Fruit fly (Drosophila melanogaster) whole organism, embryonic: Measurements from ENCODE around the gene CG42445.

ENCODE experiments used
- Atf6 ChIP-seq: fragments of 200-800 bp; sonication (Bioruptor generic); IDR thresholded peaks from 2 replicates; pipeline ENCODE4 v1.3.6; 2022; ENCODE audit warnings: missing biosample characterization, missing genetic modification characterization
- CG10321 ChIP-seq: fragments of 200-800 bp; sonication (Bioruptor generic); IDR thresholded peaks from 2 replicates; pipeline ENCODE4 v1.3.6; 2022; ENCODE audit warnings: missing biosample characterization, missing genetic modification characterization
- CG10979 ChIP-seq: fragments of 200-800 bp; sonication (Bioruptor generic); optimal IDR thresholded peaks from 2 replicates; lab custom pipeline; 2018; ENCODE audit warnings: missing biosample characterization, mild to moderate bottlenecking, missing genetic modification characterization, moderate library complexity
- CG11456 ChIP-seq: fragments of 200-800 bp; sonication (Bioruptor generic); IDR thresholded peaks from 3 replicates; pipeline ENCODE4 v1.3.6; 2022; ENCODE audit warnings: missing biosample characterization, missing genetic modification characterization
- CG11560 ChIP-seq: fragments of 200-800 bp; sonication (Bioruptor generic); IDR thresholded peaks from 3 replicates; pipeline ENCODE4 v1.3.6; 2022; ENCODE audit warnings: missing biosample characterization, missing genetic modification characterization
- CG13287 ChIP-seq: fragments of 200-800 bp; sonication (Bioruptor generic); IDR thresholded peaks from 2 replicates; pipeline ENCODE4 v1.3.6; 2022; ENCODE audit warnings: missing biosample characterization, missing genetic modification characterization; ENCODE audit not compliant: partially characterized antibody
- CG13624 ChIP-seq: fragments of 200-800 bp; sonication (Bioruptor generic); optimal IDR thresholded peaks from 2 replicates; lab custom pipeline; 2016; ENCODE audit warnings: missing biosample characterization, missing genetic modification characterization
- CG13894 ChIP-seq: fragments of 200-800 bp; sonication (Bioruptor generic); optimal IDR thresholded peaks from 3 replicates; lab custom pipeline; 2018; ENCODE audit warnings: missing biosample characterization, mild to moderate bottlenecking, missing genetic modification characterization, moderate library complexity
- CG14441 ChIP-seq: fragments of 200-800 bp; sonication (Bioruptor generic); IDR thresholded peaks from 2 replicates; pipeline ENCODE4 v1.3.6; 2022; ENCODE audit warnings: missing biosample characterization, missing genetic modification characterization
- CG1529 ChIP-seq: fragments of 200-800 bp; sonication (Bioruptor generic); optimal IDR thresholded peaks from 3 replicates; lab custom pipeline; 2018; ENCODE audit warnings: missing biosample characterization, missing genetic modification characterization
- CG17385 ChIP-seq: fragments of 200-800 bp; sonication (Bioruptor generic); optimal IDR thresholded peaks from 3 replicates; lab custom pipeline; 2018; ENCODE audit warnings: missing biosample characterization, mild to moderate bottlenecking, missing genetic modification characterization
- CG18011 ChIP-seq: fragments of 200-800 bp; sonication (Bioruptor generic); optimal IDR thresholded peaks from 2 replicates; lab custom pipeline; 2017; ENCODE audit warnings: missing biosample characterization, missing genetic modification characterization, mild to moderate bottlenecking, moderate library complexity, missing genotype
- CG2199 ChIP-seq: fragments of 200-800 bp; sonication (Bioruptor generic); IDR thresholded peaks from 3 replicates; pipeline ENCODE4 v1.3.6; 2022; ENCODE audit warnings: missing biosample characterization, missing genetic modification characterization
- CG31365 ChIP-seq: fragments of 200-800 bp; sonication (Bioruptor generic); optimal IDR thresholded peaks from 2 replicates; lab custom pipeline; 2018; ENCODE audit warnings: missing biosample characterization, mild to moderate bottlenecking, missing genetic modification characterization
- CG34224 ChIP-seq: fragments of 200-800 bp; sonication (Bioruptor generic); IDR thresholded peaks from 3 replicates; pipeline ENCODE4 v1.3.6; 2022; ENCODE audit warnings: missing biosample characterization, missing genetic modification characterization; ENCODE audit not compliant: partially characterized antibody
- CG3838 ChIP-seq: fragments of 200-800 bp; sonication (Bioruptor generic); optimal IDR thresholded peaks from 3 replicates; lab custom pipeline; 2016; ENCODE audit warnings: missing biosample characterization, missing genetic modification characterization
- CG3995 ChIP-seq: fragments of 200-800 bp; sonication (Bioruptor generic); optimal IDR thresholded peaks from 3 replicates; lab custom pipeline; 2016; ENCODE audit warnings: missing biosample characterization, missing genetic modification characterization
- CG6272 ChIP-seq: fragments of 200-800 bp; sonication (Bioruptor generic); IDR thresholded peaks from 2 replicates; pipeline ENCODE4 v1.3.6; 2022; ENCODE audit warnings: missing biosample characterization, missing genetic modification characterization
- CG6689 ChIP-seq: fragments of 200-800 bp; sonication (Bioruptor generic); IDR thresholded peaks from 2 replicates; pipeline ENCODE4 v1.3.6; 2022; ENCODE audit warnings: missing biosample characterization, missing genetic modification characterization
- CG8388 ChIP-seq: fragments of 200-800 bp; sonication (Bioruptor generic); optimal IDR thresholded peaks from 2 replicates; lab custom pipeline; 2019; ENCODE audit warnings: missing biosample characterization, mild to moderate bottlenecking, missing genetic modification characterization, moderate library complexity
- CG8765 ChIP-seq: fragments of 200-800 bp; sonication (Bioruptor generic); IDR thresholded peaks from 2 replicates; pipeline ENCODE4 v1.3.6; 2022; ENCODE audit warnings: missing biosample characterization, missing genetic modification characterization
- CrebB ChIP-seq: fragments of 200-800 bp; sonication (Bioruptor generic); optimal IDR thresholded peaks from 3 replicates; lab custom pipeline; 2018; ENCODE audit warnings: missing biosample characterization, mild to moderate bottlenecking, missing genetic modification characterization
- D19A ChIP-seq: fragments of 200-800 bp; optimal IDR thresholded peaks from 3 replicates; lab custom pipeline; 2019; ENCODE audit warnings: missing biosample characterization, mild to moderate bottlenecking, missing genetic modification characterization, moderate library complexity
- Fer1 ChIP-seq: fragments of 200-800 bp; sonication (Bioruptor generic); optimal IDR thresholded peaks from 2 replicates; lab custom pipeline; 2017; ENCODE audit warnings: missing biosample characterization, mild to moderate bottlenecking, missing genetic modification characterization
- Fer3 ChIP-seq: fragments of 200-800 bp; sonication (Bioruptor generic); optimal IDR thresholded peaks from 2 replicates; lab custom pipeline; 2018; ENCODE audit warnings: missing biosample characterization, mild to moderate bottlenecking, missing genetic modification characterization, moderate library complexity
- Hsf ChIP-seq: fragments of 200-800 bp; sonication (Bioruptor generic); optimal IDR thresholded peaks from 3 replicates; lab custom pipeline; 2016; ENCODE audit warnings: missing biosample characterization, missing genetic modification characterization
- MBD-R2 ChIP-seq: fragments of 200-800 bp; sonication (Bioruptor generic); IDR thresholded peaks from 2 replicates; pipeline ENCODE4 v1.3.6; 2022; ENCODE audit warnings: missing biosample characterization, missing genetic modification characterization
- Myb ChIP-seq: fragments of 200-800 bp; sonication (Bioruptor generic); optimal IDR thresholded peaks from 2 replicates; lab custom pipeline; 2016; ENCODE audit warnings: missing biosample characterization, missing genetic modification characterization
- Nf-YA ChIP-seq: fragments of 200-800 bp; sonication (Bioruptor generic); IDR thresholded peaks from 2 replicates; pipeline ENCODE4 v1.3.6; 2022; ENCODE audit warnings: missing biosample characterization, missing genetic modification characterization
- Nf-YC ChIP-seq: fragments of 200-800 bp; optimal IDR thresholded peaks from 3 replicates; lab custom pipeline; 2019; ENCODE audit warnings: missing biosample characterization, mild to moderate bottlenecking, missing genetic modification characterization, moderate library complexity
- Opbp ChIP-seq: fragments of 200-800 bp; sonication (Bioruptor generic); IDR thresholded peaks from 3 replicates; pipeline ENCODE4 v1.3.6; 2022; ENCODE audit warnings: missing biosample characterization, missing genetic modification characterization; ENCODE audit not compliant: partially characterized antibody
- Ravus ChIP-seq: fragments of 200-800 bp; sonication (Bioruptor generic); IDR thresholded peaks from 2 replicates; pipeline ENCODE4 v1.3.6; 2022; ENCODE audit warnings: missing biosample characterization, missing genetic modification characterization
- ase ChIP-seq: fragments of 200-800 bp; sonication (Bioruptor generic); IDR thresholded peaks from 3 replicates; pipeline ENCODE4 v1.3.6; 2022; ENCODE audit warnings: missing biosample characterization, missing genetic modification characterization
- bowl ChIP-seq: fragments of 200-800 bp; sonication (Bioruptor generic); IDR thresholded peaks from 2 replicates; pipeline ENCODE4 v1.3.6; 2022; ENCODE audit warnings: missing biosample characterization, missing genetic modification characterization
- bsh ChIP-seq, 2 experiments: fragments of 200-800 bp; sonication (Bioruptor generic); optimal IDR thresholded peaks; 2 replicates each; lab custom pipeline; 2017 to 2018; ENCODE audit warnings: mild to moderate bottlenecking in 2 of 2, missing biosample characterization in 2 of 2, missing genetic modification characterization in 2 of 2, moderate library complexity in 1 of 2
- corto ChIP-seq: fragments of 200-800 bp; sonication (Bioruptor generic); optimal IDR thresholded peaks from 2 replicates; lab custom pipeline; 2016; ENCODE audit warnings: missing biosample characterization, mild to moderate bottlenecking, missing genetic modification characterization, moderate library complexity
- crp ChIP-seq, 2 experiments: fragments of 200-800 bp; sonication (Bioruptor generic); optimal IDR thresholded peaks; 2 replicates in 1 of 2; 3 replicates in 1 of 2; lab custom pipeline; 2017; ENCODE audit warnings: missing biosample characterization in 2 of 2, missing genetic modification characterization in 2 of 2, mild to moderate bottlenecking in 1 of 2, moderate library complexity in 1 of 2
- fd64A ChIP-seq: fragments of 200-800 bp; sonication (Bioruptor generic); optimal IDR thresholded peaks from 3 replicates; lab custom pipeline; 2018; ENCODE audit warnings: missing biosample characterization, mild to moderate bottlenecking, missing genetic modification characterization
- fd96Cb ChIP-seq: fragments of 200-800 bp; sonication (Bioruptor generic); optimal IDR thresholded peaks from 2 replicates; lab custom pipeline; 2018; ENCODE audit warnings: missing biosample characterization, mild to moderate bottlenecking, missing genetic modification characterization, moderate library complexity
- jing ChIP-seq: fragments of 200-800 bp; sonication (Bioruptor generic); optimal IDR thresholded peaks from 2 replicates; lab custom pipeline; 2018; ENCODE audit warnings: missing biosample characterization, mild to moderate bottlenecking, missing genetic modification characterization
- lbe ChIP-seq: fragments of 200-800 bp; sonication (Bioruptor generic); optimal IDR thresholded peaks from 2 replicates; lab custom pipeline; 2016; ENCODE audit warnings: missing biosample characterization, mild to moderate bottlenecking, missing genetic modification characterization
- lilli ChIP-seq: fragments of 200-800 bp; sonication (Bioruptor generic); optimal IDR thresholded peaks from 3 replicates; lab custom pipeline; 2016; ENCODE audit warnings: missing biosample characterization, missing genetic modification characterization
- pzg ChIP-seq: fragments of 200-800 bp; sonication (Bioruptor generic); optimal IDR thresholded peaks from 3 replicates; lab custom pipeline; 2018; ENCODE audit warnings: missing biosample characterization, mild to moderate bottlenecking, missing genetic modification characterization, moderate library complexity
- so ChIP-seq: fragments of 200-800 bp; sonication (Bioruptor generic); IDR thresholded peaks from 3 replicates; pipeline ENCODE4 v1.3.6; 2022; ENCODE audit warnings: missing biosample characterization, missing genetic modification characterization
- trem ChIP-seq: fragments of 200-800 bp; optimal IDR thresholded peaks from 3 replicates; lab custom pipeline; 2019; ENCODE audit warnings: missing biosample characterization, mild to moderate bottlenecking, missing genetic modification characterization, moderate library complexity
- ttk ChIP-seq: fragments of 200-800 bp; sonication (Bioruptor generic); IDR thresholded peaks from 2 replicates; pipeline ENCODE4 v2.1.2; 2022; ENCODE audit warnings: missing biosample characterization, missing genetic modification characterization
- zen2 ChIP-seq: fragments of 200-800 bp; sonication (Bioruptor generic); IDR thresholded peaks from 3 replicates; pipeline ENCODE4 v1.3.6; 2022; ENCODE audit warnings: missing biosample characterization, missing genetic modification characterization; ENCODE audit not compliant: partially characterized antibody

Gene CG42445

dm6 chr3L:8158715-8159380 lies at the start of gene CG42445:
Gene CG42445 (minus strand): TSS chr3L:8158900.
- TF ChIP-seq Nf-YC (peak; percentile 20), lbe (peak; percentile 53), Atf6 (GFP tag; lab: Robert Waterston, UW) (no peak), CG18011 (GFP tag; lab: Kevin White, UChicago) (peak; percentile 96), Nf-YA (GFP tag; lab: Robert Waterston, UW) (no peak), CG13287 (GFP tag; lab: Robert Waterston, UW) (0 out of 2 replicates have a peak, but pooled peaks have one; percentile 14), CG8388 (no peak), CG10321 (GFP tag; lab: Robert Waterston, UW) (peak; percentile 81), pzg (peak; percentile 10), fd64A (GFP tag; lab: Kevin White, UChicago) (no peak), lilli (GFP tag; lab: Kevin White, UChicago) (no peak), Myb (peak; percentile 69), Fer1 (GFP tag; lab: Kevin White, UChicago) (no peak), CG1529 (GFP tag; lab: Kevin White, UChicago) (no peak), MBD-R2 (GFP tag; lab: Robert Waterston, UW) (peak; percentile 35; the same call in 1 of the 2 replicates), trem (tag; lab: Kevin White, UChicago) (no peak), CG34224 (GFP tag; lab: Robert Waterston, UW) (0 out of 3 replicates have a peak, but pooled peaks have one; percentile 18), crp (GFP tag; optimal IDR thresholded peaks at IDR 0.05; lab: Kevin White, UChicago) (peak in 1 of 2 experiments; percentile 84), Opbp (no peak), D19A (tag; lab: Kevin White, UChicago) (peak; percentile 29), CG17385 (GFP tag; lab: Kevin White, UChicago) (peak; percentile 61), CG31365 (tag; lab: Kevin White, UChicago) (peak; percentile 54)

dm6 chr3L:8202317-8202842 lies 43.7 kb upstream of the CG42445 start, which contains the start of the genes CG7366 and CG13679:
Gene CG7366 (minus strand): TSS chr3L:8202417.
Gene CG13679 (plus strand): TSS chr3L:8202792.
- TF ChIP-seq zen2 = no peak
- no peak for TF ChIP-seq CG3995 (GFP tag; lab: Kevin White, UChicago)
- no peak for TF ChIP-seq Fer3 (tag; lab: Kevin White, UChicago)
- no peak for TF ChIP-seq CG2199
- TF ChIP-seq CG10979 (tag; lab: Kevin White, UChicago) = no peak

dm6 chr3L:8197779-8198279 lies 39.1 kb upstream of the CG42445 start, which contains the start of the genes UbcE2M and Dhps:
Gene UbcE2M (minus strand): TSS chr3L:8197987.
Gene Dhps (plus strand): TSS chr3L:8198207.
- TF ChIP-seq bowl (GFP tag; lab: Robert Waterston, UW) (no peak), Hsf (GFP tag; lab: Kevin White, UChicago) (peak; percentile 49), fd96Cb (tag; lab: Kevin White, UChicago) (peak; percentile 72), Ravus (GFP tag; lab: Robert Waterston, UW) (no peak; the same call in 1 of the 2 replicates), CG3838 (GFP tag; lab: Kevin White, UChicago) (no peak), CG6689 (peak; percentile 61), corto (no peak), CG13894 (tag; lab: Kevin White, UChicago) (no peak), CG11456 (peak; percentile 80), bsh (GFP tag; optimal IDR thresholded peaks at IDR 0.05; lab: Kevin White, UChicago) (peak in 1 of 2 experiments; percentile 62), jing (no peak), ttk (GFP tag; lab: Robert Waterston, UW) (peak; percentile 12; the same call in 1 of the 2 replicates), CG8765 (GFP tag; lab: Robert Waterston, UW) (peak; percentile 52), CG13624 (peak; percentile 31), so (GFP tag; lab: Robert Waterston, UW) (no peak; the same call in 2 of the 3 replicates), CrebB (tag; lab: Kevin White, UChicago) (no peak), ase (GFP tag; lab: Robert Waterston, UW) (peak; percentile 38; the same call in 1 of the 3 replicates), CG11560 (tag; lab: Robert Waterston, UW) (no peak; the same call in 2 of the 3 replicates), CG14441 (GFP tag; lab: Robert Waterston, UW) (peak; percentile 63; the same call in 1 of the 2 replicates), CG6272 (GFP tag; lab: Robert Waterston, UW) (peak; percentile 81)
